Worm (Caenorhabditis elegans): ENCODE data around the gene F13H10.6.

Gene F13H10.6

ce11 chrIV:11025941-11026340, 16.8 kb downstream of the F13H10.6 start (continued):
- TF ChIP-seq lin-40 (tag; optimal IDR thresholded peaks at IDR 0.05) (no peak), F37B4.10 (GFP tag; IDR thresholded peaks at IDR 0.05) (peak; percentile 98), Y67H2A.10 (GFP tag; conservative IDR thresholded peaks at IDR 0.05) (no peak), mxl-1 (tag; optimal IDR thresholded peaks at IDR 0.05) (peak; percentile 95), K12H6.12 (tag; optimal IDR thresholded peaks at IDR 0.05) (peak; percentile 34), tlf-1 (GFP tag; optimal IDR thresholded peaks at IDR 0.05) (peak; percentile 70), mes-4 (tag; optimal IDR thresholded peaks at IDR 0.05) (peak; percentile 92), snpc-3.4 (tag; optimal IDR thresholded peaks at IDR 0.05) (peak; percentile 86), F57C9.4 (tag; optimal IDR thresholded peaks at IDR 0.05) (peak; percentile 82), bed-2 (GFP tag; IDR thresholded peaks at IDR 0.05) (peak; percentile 72; the same call in 1 of the 2 replicates), zim-3 (tag; optimal IDR thresholded peaks at IDR 0.05) (peak; percentile 95), egl-18 (GFP tag; IDR thresholded peaks at IDR 0.05) (0 out of 2 replicates have a peak, but pooled peaks have one; percentile 77), nhr-179 (tag; optimal IDR thresholded peaks at IDR 0.05) (peak; percentile 51), let-607 (tag; optimal IDR thresholded peaks at IDR 0.05) (peak in 1 of 2 experiments; percentile 55), cebp-2 (GFP tag; IDR thresholded peaks at IDR 0.05) (peak; percentile 64; the same call in 1 of the 2 replicates), dpl-1 (GFP tag; optimal IDR thresholded peaks at IDR 0.05) (no peak), hmg-20 (GFP tag; IDR thresholded peaks at IDR 0.05) (peak; percentile 73), attf-5 (GFP tag; optimal IDR thresholded peaks at IDR 0.05) (peak; percentile 87), F55B11.4 (tag; optimal IDR thresholded peaks at IDR 0.05; ENCODE audit: borderline replicate concordance, insufficient read depth) (no peak), nfyb-1 (GFP tag; IDR thresholded peaks at IDR 0.05) (peak; percentile 87), nhr-27 (tag; optimal IDR thresholded peaks at IDR 0.05) (peak; percentile 84), dpff-1 (tag; optimal IDR thresholded peaks at IDR 0.05) (peak; percentile 86), ets-4 (GFP tag; optimal IDR thresholded peaks at IDR 0.05) (peak; percentile 62), atf-7 (tag; optimal IDR thresholded peaks at IDR 0.05) (peak; percentile 77), Y95B8A.8 (GFP tag; IDR thresholded peaks at IDR 0.05) (no peak; the same call in 1 of the 2 replicates), ceh-100 (GFP tag; IDR thresholded peaks at IDR 0.05) (peak; percentile 66; the same call in 1 of the 2 replicates), F49E8.2 (tag; optimal IDR thresholded peaks at IDR 0.05; ENCODE audit: insufficient read depth) (peak; percentile 88), T26A5.8 (tag; optimal IDR thresholded peaks at IDR 0.05) (peak; percentile 80), lag-1 (GFP tag; IDR thresholded peaks at IDR 0.05) (no peak), him-1 (tag; optimal IDR thresholded peaks at IDR 0.05) (peak; percentile 82), gei-17 (GFP tag; optimal IDR thresholded peaks at IDR 0.05) (peak; percentile 29), D2030.7 (GFP tag; IDR thresholded peaks at IDR 0.05) (peak; percentile 96), snpc-1.1 (tag; optimal IDR thresholded peaks at IDR 0.05; ENCODE audit: insufficient read depth) (peak; percentile 53), snpc-4 (GFP tag; optimal IDR thresholded peaks at IDR 0.05) (peak; percentile 68), snpc-4 (tag; optimal IDR thresholded peaks at IDR 0.05) (peak in 3 of 4 experiments; percentile 63 to 76 (median 74)), repo-1 (tag; optimal IDR thresholded peaks at IDR 0.05) (peak; percentile 85), akir-1 (GFP tag; optimal IDR thresholded peaks at IDR 0.05) (peak; percentile 60), ceh-27 (GFP tag; optimal IDR thresholded peaks at IDR 0.05) (peak; percentile 85), F57A8.1 (GFP tag; optimal IDR thresholded peaks at IDR 0.05) (peak; percentile 95), let-526 (GFP tag; IDR thresholded peaks at IDR 0.05) (peak; percentile 85), ztf-6 (GFP tag; IDR thresholded peaks at IDR 0.05) (no peak), egl-44 (GFP tag; IDR thresholded peaks at IDR 0.05) (peak; percentile 78; the same call in 1 of the 2 replicates), pha-4 (tag; optimal IDR thresholded peaks at IDR 0.05) (no peak), sea-2 (GFP tag; IDR thresholded peaks at IDR 0.05) (peak; percentile 79; the same call in 1 of the 2 replicates), madf-8 (GFP tag; conservative IDR thresholded peaks at IDR 0.05) (peak; percentile 55; the same call in 1 of the 2 replicates), lin-26 (GFP tag; IDR thresholded peaks at IDR 0.05) (peak; percentile 99), egrh-3 (GFP tag; IDR thresholded peaks at IDR 0.05) (peak; percentile 53), ztf-26 (tag; optimal IDR thresholded peaks at IDR 0.05) (peak; percentile 63)

All from whole organism, young adult.